Fruit fly (Drosophila melanogaster) whole organism, prepupa: ENCODE measurements around the gene CG10116.

ENCODE experiments used
- Blimp-1 ChIP-seq: fragments of 200-800 bp; sonication (Bioruptor generic); optimal IDR thresholded peaks from 3 replicates; lab custom pipeline; 2017; ENCODE audit warnings: missing biosample characterization, missing genetic modification characterization, mild to moderate bottlenecking, moderate library complexity, missing genetic modification reagents
- CG10631 ChIP-seq: fragments of 200-800 bp; sonication (Bioruptor generic); optimal IDR thresholded peaks from 2 replicates; lab custom pipeline; 2016; ENCODE audit warnings: missing biosample characterization, missing genetic modification characterization
- CG10669 ChIP-seq: fragments of 200-800 bp; sonication (Bioruptor generic); optimal IDR thresholded peaks from 3 replicates; lab custom pipeline; 2018; ENCODE audit warnings: missing biosample characterization, mild to moderate bottlenecking, missing genetic modification characterization, moderate library complexity
- CG11294 ChIP-seq: fragments of 200-800 bp; sonication (Bioruptor generic); IDR thresholded peaks from 2 replicates; pipeline ENCODE4 v1.3.6; 2022; ENCODE audit warnings: missing biosample characterization, missing genetic modification characterization
- CG11902 ChIP-seq: fragments of 200-800 bp; sonication (Bioruptor generic); optimal IDR thresholded peaks from 3 replicates; lab custom pipeline; 2016; ENCODE audit warnings: missing biosample characterization, missing genetic modification characterization
- CG1621 ChIP-seq: fragments of 200-800 bp; sonication (Bioruptor generic); optimal IDR thresholded peaks from 3 replicates; lab custom pipeline; 2018; ENCODE audit warnings: missing biosample characterization, mild to moderate bottlenecking, missing genetic modification characterization
- CG16779 ChIP-seq: fragments of 200-800 bp; sonication (Bioruptor generic); optimal IDR thresholded peaks from 3 replicates; lab custom pipeline; 2017; ENCODE audit warnings: missing biosample characterization, mild to moderate bottlenecking, missing genetic modification characterization
- CG3032 ChIP-seq: fragments of 200-800 bp; optimal IDR thresholded peaks from 2 replicates; lab custom pipeline; 2019; ENCODE audit warnings: missing biosample characterization, mild to moderate bottlenecking, missing genetic modification characterization, moderate library complexity
- CG34406 ChIP-seq: fragments of 200-800 bp; sonication (Bioruptor generic); optimal IDR thresholded peaks from 3 replicates; lab custom pipeline; 2016; ENCODE audit warnings: missing biosample characterization, missing genetic modification characterization
- CG3919 ChIP-seq: fragments of 200-800 bp; sonication (Bioruptor generic); optimal IDR thresholded peaks from 3 replicates; lab custom pipeline; 2016; ENCODE audit warnings: missing biosample characterization, missing genetic modification characterization
- CG6808 ChIP-seq: fragments of 200-800 bp; sonication (Bioruptor generic); optimal IDR thresholded peaks from 3 replicates; lab custom pipeline; 2017; ENCODE audit warnings: missing biosample characterization, missing genetic modification characterization, mild to moderate bottlenecking, moderate library complexity, missing genetic modification reagents
- CG7368 ChIP-seq: fragments of 200-800 bp; sonication (Bioruptor generic); optimal IDR thresholded peaks from 3 replicates; lab custom pipeline; 2016; ENCODE audit warnings: missing biosample characterization, missing genetic modification characterization
- CG8632 ChIP-seq: fragments of 200-800 bp; sonication (Bioruptor generic); optimal IDR thresholded peaks from 3 replicates; lab custom pipeline; 2016; ENCODE audit warnings: missing biosample characterization, missing genetic modification characterization
- CG9139 ChIP-seq: fragments of 200-800 bp; sonication (Bioruptor generic); optimal IDR thresholded peaks from 3 replicates; lab custom pipeline; 2017; ENCODE audit warnings: missing biosample characterization, mild to moderate bottlenecking, missing genetic modification characterization
- Eip75B ChIP-seq: fragments of 200-800 bp; sonication (Bioruptor generic); optimal IDR thresholded peaks from 3 replicates; lab custom pipeline; 2016; ENCODE audit warnings: missing biosample characterization, missing genetic modification characterization
- Eip78C ChIP-seq: fragments of 200-800 bp; sonication (Bioruptor generic); peaks from one replicate; lab custom pipeline; 2016; ENCODE audit warnings: missing biosample characterization, missing genetic modification characterization
- Eip93F ChIP-seq: fragments of 200-800 bp; sonication (Bioruptor generic); optimal IDR thresholded peaks from 2 replicates; lab custom pipeline; 2016; ENCODE audit warnings: missing biosample characterization, mild to moderate bottlenecking, missing genetic modification characterization
- Gug ChIP-seq: fragments of 200-800 bp; sonication (Bioruptor generic); IDR thresholded peaks from 2 replicates; pipeline ENCODE4 v1.3.6; 2022; ENCODE audit warnings: missing biosample characterization, missing genetic modification characterization
- Hr38 ChIP-seq: sonication (Bioruptor generic); optimal IDR thresholded peaks from 2 replicates; lab custom pipeline; 2016; ENCODE audit warnings: missing biosample characterization, missing genetic modification characterization
- Hr39 ChIP-seq: fragments of 200-800 bp; sonication (Bioruptor generic); optimal IDR thresholded peaks from 2 replicates; lab custom pipeline; 2016; ENCODE audit warnings: missing biosample characterization, missing genetic modification characterization
- Hr4 ChIP-seq: fragments of 200-800 bp; sonication (Bioruptor generic); optimal IDR thresholded peaks from 3 replicates; lab custom pipeline; 2016; ENCODE audit warnings: missing biosample characterization, missing genetic modification characterization
- Lpt ChIP-seq: fragments of 200-800 bp; sonication (Bioruptor generic); optimal IDR thresholded peaks from 3 replicates; lab custom pipeline; 2016; ENCODE audit warnings: missing biosample characterization, missing genetic modification characterization
- Met ChIP-seq: fragments of 200-800 bp; sonication (Bioruptor generic); optimal IDR thresholded peaks from 3 replicates; lab custom pipeline; 2016; ENCODE audit warnings: missing biosample characterization, missing genetic modification characterization
- OdsH ChIP-seq: fragments of 200-800 bp; sonication (Bioruptor generic); optimal IDR thresholded peaks from 3 replicates; lab custom pipeline; 2016; ENCODE audit warnings: missing biosample characterization, missing genetic modification characterization
- Smox ChIP-seq: fragments of 200-800 bp; sonication (Bioruptor generic); optimal IDR thresholded peaks from 3 replicates; lab custom pipeline; 2016; ENCODE audit warnings: missing biosample characterization, missing genetic modification characterization
- Sox14 ChIP-seq: fragments of 200-800 bp; sonication (Bioruptor generic); optimal IDR thresholded peaks from 3 replicates; lab custom pipeline; 2016; ENCODE audit warnings: missing biosample characterization, missing genetic modification characterization
- achi ChIP-seq: fragments of 200-800 bp; sonication (Bioruptor generic); optimal IDR thresholded peaks from 3 replicates; lab custom pipeline; 2016; ENCODE audit warnings: missing biosample characterization, missing genetic modification characterization
- acj6 ChIP-seq: fragments of 200-800 bp; sonication (Bioruptor generic); optimal IDR thresholded peaks from 3 replicates; lab custom pipeline; 2016; ENCODE audit warnings: missing biosample characterization, missing genetic modification characterization
- cyc ChIP-seq: fragments of 200-800 bp; sonication (Bioruptor generic); optimal IDR thresholded peaks from 3 replicates; lab custom pipeline; 2016; ENCODE audit warnings: missing biosample characterization, missing genetic modification characterization
- eg ChIP-seq: fragments of 200-800 bp; sonication (Bioruptor generic); IDR thresholded peaks from 3 replicates; pipeline ENCODE4 v1.3.6; 2022; ENCODE audit warnings: missing biosample characterization, missing genetic modification characterization
- esn ChIP-seq: fragments of 200-800 bp; sonication (Bioruptor generic); optimal IDR thresholded peaks from 2 replicates; lab custom pipeline; 2016; ENCODE audit warnings: missing biosample characterization, mild to moderate bottlenecking, missing genetic modification characterization, moderate library complexity
- fd85E ChIP-seq: fragments of 200-800 bp; sonication (Bioruptor generic); optimal IDR thresholded peaks from 3 replicates; lab custom pipeline; 2016; ENCODE audit warnings: missing biosample characterization, missing genetic modification characterization
- fkh ChIP-seq: fragments of 200-800 bp; sonication (Bioruptor generic); optimal IDR thresholded peaks from 3 replicates; lab custom pipeline; 2017; ENCODE audit warnings: missing biosample characterization, mild to moderate bottlenecking, missing genetic modification characterization, moderate library complexity
- lz ChIP-seq: fragments of 200-800 bp; sonication (Bioruptor generic); optimal IDR thresholded peaks from 3 replicates; lab custom pipeline; 2016; ENCODE audit warnings: missing biosample characterization, missing genetic modification characterization
- net ChIP-seq: fragments of 200-800 bp; sonication (Bioruptor generic); optimal IDR thresholded peaks from 3 replicates; lab custom pipeline; 2016; ENCODE audit warnings: missing biosample characterization, missing genetic modification characterization
- salr ChIP-seq, 2 experiments: fragments of 200-800 bp; sonication (Bioruptor generic); optimal IDR thresholded peaks; 3 replicates each; lab custom pipeline; 2016 to 2018; ENCODE audit warnings: missing biosample characterization in 2 of 2, missing genetic modification characterization in 2 of 2, mild to moderate bottlenecking in 1 of 2
- spab ChIP-seq: fragments of 200-800 bp; sonication (Bioruptor generic); optimal IDR thresholded peaks from 2 replicates; lab custom pipeline; 2017; ENCODE audit warnings: missing biosample characterization, mild to moderate bottlenecking, missing genetic modification characterization, missing genetic modification reagents
- ss ChIP-seq, 2 experiments: fragments of 200-800 bp; sonication (Bioruptor generic); optimal IDR thresholded peaks; 2 replicates in 1 of 2; 3 replicates in 1 of 2; lab custom pipeline; 2017 to 2018; ENCODE audit warnings: mild to moderate bottlenecking in 2 of 2, missing biosample characterization in 2 of 2, missing genetic modification characterization in 2 of 2, moderate library complexity in 1 of 2
- svp ChIP-seq: fragments of 200-800 bp; sonication (Bioruptor generic); peaks from one replicate; lab custom pipeline; 2016; ENCODE audit warnings: missing biosample characterization, missing genetic modification characterization

The CG10116 gene

DNA sequence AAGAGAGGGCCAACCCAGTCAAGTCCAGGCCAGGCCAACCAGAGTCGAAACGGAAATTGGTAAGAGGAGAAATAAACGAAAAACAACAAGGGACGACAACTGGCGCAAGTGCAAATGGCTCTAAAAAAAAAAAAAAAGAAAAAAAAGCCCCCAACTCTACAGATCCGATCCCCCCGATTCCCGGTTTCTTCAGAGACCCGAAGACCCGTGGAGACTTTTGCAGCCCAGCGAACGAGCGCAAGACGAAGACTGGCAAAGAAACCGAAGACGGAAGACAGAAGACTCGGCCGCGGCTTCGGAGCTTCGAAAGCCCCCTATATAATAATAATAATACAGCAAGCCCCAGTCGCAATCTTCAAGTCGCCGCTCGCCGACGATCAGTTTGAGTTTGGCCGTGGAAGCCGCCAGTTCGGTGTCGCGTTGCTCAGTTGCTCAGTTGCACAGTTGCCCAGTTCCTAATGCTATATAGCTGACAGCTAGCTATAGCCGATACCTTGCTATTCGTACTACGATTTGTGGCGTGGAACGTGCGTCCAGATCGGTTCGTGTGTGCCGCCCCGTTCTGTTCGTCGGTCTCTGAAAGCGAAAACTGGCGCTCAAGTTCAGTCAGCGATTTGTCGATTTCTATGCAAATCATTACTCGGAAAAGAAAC lies 37.5 kb upstream of the CG10116 start (continued):
- peak; percentile 14 for TF ChIP-seq Eip75B
- no peak for TF ChIP-seq fkh (GFP tag; lab: Kevin White, UChicago)
- peak; percentile 33 for TF ChIP-seq achi (GFP tag; lab: Kevin White, UChicago)
- peak; percentile 59 for TF ChIP-seq CG3919 (GFP tag; lab: Kevin White, UChicago)
- no peak for TF ChIP-seq Hr38 (GFP tag; lab: Kevin White, UChicago)
- peak; percentile 85 for TF ChIP-seq svp (GFP tag; lab: Kevin White, UChicago)
- no peak for TF ChIP-seq cyc (GFP tag; lab: Kevin White, UChicago)
- TF ChIP-seq CG7368 (GFP tag; lab: Kevin White, UChicago): peak; percentile 57
- no peak for TF ChIP-seq Smox (GFP tag; lab: Kevin White, UChicago)
- peak; percentile 63 for TF ChIP-seq CG8632 (GFP tag; lab: Kevin White, UChicago)
- TF ChIP-seq CG11294: no peak
- TF ChIP-seq CG1621 (tag; lab: Kevin White, UChicago): peak; percentile 48
- peak; percentile 88 to 89 for TF ChIP-seq ss (GFP tag; optimal IDR thresholded peaks at IDR 0.05; lab: Kevin White, UChicago)
- TF ChIP-seq lz (GFP tag; lab: Kevin White, UChicago): no peak
- TF ChIP-seq Hr4 (GFP tag; lab: Kevin White, UChicago): no peak
- peak; percentile 68 for TF ChIP-seq eg
- peak; percentile 68 for TF ChIP-seq CG34406 (GFP tag; lab: Kevin White, UChicago)
- peak; percentile 56 for TF ChIP-seq Eip93F (GFP tag; lab: Kevin White, UChicago)

dm6 chr3L:13490689-13491348 lies 33.8 kb upstream of the CG10116 start:
- no peak for TF ChIP-seq CG11902
- TF ChIP-seq Eip78C (GFP tag; lab: Kevin White, UChicago): peak; percentile 26
- TF ChIP-seq fkh (GFP tag; lab: Kevin White, UChicago): peak; percentile 25

dm6 chr3L:13489193-13489752 lies 32.2 kb upstream of the CG10116 start:
- no peak for TF ChIP-seq Eip75B
- no peak for TF ChIP-seq CG10631 (GFP tag; lab: Kevin White, UChicago)
- no peak for TF ChIP-seq CG11294
- peak; percentile 63 for TF ChIP-seq fkh (GFP tag; lab: Kevin White, UChicago)

- peak; percentile 42 for TF ChIP-seq CG10669 (GFP tag; lab: Kevin White, UChicago)
- peak; percentile 13 for TF ChIP-seq CG6808 (GFP tag; lab: Kevin White, UChicago)
- peak; percentile 50 for TF ChIP-seq net
- no peak for TF ChIP-seq CG9139 (GFP tag; lab: Kevin White, UChicago)
- peak; percentile 57 for TF ChIP-seq Smox (GFP tag; lab: Kevin White, UChicago)
- peak; percentile 37 for TF ChIP-seq achi (GFP tag; lab: Kevin White, UChicago)
- TF ChIP-seq CG34406 (GFP tag; lab: Kevin White, UChicago): peak; percentile 28
- TF ChIP-seq CG3919 (GFP tag; lab: Kevin White, UChicago): peak; percentile 14
- TF ChIP-seq salr (GFP tag; optimal IDR thresholded peaks at IDR 0.05; lab: Kevin White, UChicago): no peak
- TF ChIP-seq Gug (GFP tag; lab: Robert Waterston, UW): peak; percentile 30; the same call in 1 of the 2 replicates
- no peak for TF ChIP-seq fd85E (GFP tag; lab: Kevin White, UChicago)
- TF ChIP-seq Eip75B: peak; percentile 60
- TF ChIP-seq lz (GFP tag; lab: Kevin White, UChicago): peak; percentile 50
- TF ChIP-seq svp (GFP tag; lab: Kevin White, UChicago): peak; percentile 93
- TF ChIP-seq CG8632 (GFP tag; lab: Kevin White, UChicago): peak; percentile 26
- TF ChIP-seq Hr39 (GFP tag; lab: Kevin White, UChicago): peak; percentile 62
- TF ChIP-seq acj6 (GFP tag; lab: Kevin White, UChicago): peak; percentile 34
- TF ChIP-seq Hr4 (GFP tag; lab: Kevin White, UChicago): peak; percentile 46
- peak; percentile 58 for TF ChIP-seq Sox14 (GFP tag; lab: Kevin White, UChicago)
- no peak for TF ChIP-seq CG3032 (tag; lab: Kevin White, UChicago)
- no peak for TF ChIP-seq Blimp-1
- TF ChIP-seq OdsH (GFP tag; lab: Kevin White, UChicago): peak; percentile 9
- TF ChIP-seq Lpt: no peak
- no peak for TF ChIP-seq Eip93F (GFP tag; lab: Kevin White, UChicago)
- TF ChIP-seq Eip78C (GFP tag; lab: Kevin White, UChicago): peak; percentile 85
- peak; percentile 38 for TF ChIP-seq spab (GFP tag; lab: Kevin White, UChicago)
- peak; percentile 25 for TF ChIP-seq CG10631 (GFP tag; lab: Kevin White, UChicago)
- no peak for TF ChIP-seq CG16779 (tag; lab: Kevin White, UChicago)
- peak; percentile 40 for TF ChIP-seq Met (GFP tag; lab: Kevin White, UChicago)
- peak; percentile 88 for TF ChIP-seq esn (GFP tag; lab: Kevin White, UChicago)
Measured at dm6 chr3L:13488129-13488876, 31.3 kb upstream of the CG10116 start.
